Worm (Caenorhabditis elegans) whole organism, L2 larva: ENCODE data around the gene ZC404.2.

Source experiments
- F13H6.1 ChIP-seq: sonication (generic microtip); optimal IDR thresholded peaks from 2 replicates; lab custom pipeline; 2016; ENCODE audit warnings: missing genetic modification characterization, missing compliant biosample characterization
- Y55F3AM.14 ChIP-seq: fragments of 200-800 bp; sonication (Bioruptor generic); optimal IDR thresholded peaks from 2 replicates; lab custom pipeline; 2018; ENCODE audit warnings: mild to moderate bottlenecking, missing genetic modification characterization, missing compliant biosample characterization
- ZK546.5 ChIP-seq: sonication (generic microtip); optimal IDR thresholded peaks from 2 replicates; lab custom pipeline; 2017; ENCODE audit warnings: missing biosample characterization, missing genetic modification characterization
- alr-1 ChIP-seq: fragments of 150-350 bp; optimal IDR thresholded peaks from 2 replicates; lab custom pipeline; 2014; ENCODE audit warnings: missing biosample characterization, missing genetic modification characterization
- aly-2 ChIP-seq: fragments of 150-350 bp; optimal IDR thresholded peaks from 2 replicates; lab custom pipeline; 2014; ENCODE audit warnings: missing biosample characterization, missing genetic modification characterization
- ama-1 ChIP-seq: fragments of 150-350 bp; optimal IDR thresholded peaks from 2 replicates; lab custom pipeline; 2018; ENCODE audit warnings: inconsistent platforms
- blmp-1 ChIP-seq: sonication (generic microtip); optimal IDR thresholded peaks from 2 replicates; lab custom pipeline; 2017; ENCODE audit warnings: missing genetic modification characterization, mild to moderate bottlenecking, missing compliant biosample characterization, antibody characterized with exemption, moderate library complexity; ENCODE audit not compliant: insufficient read depth
- ceh-16 ChIP-seq: fragments of 150-350 bp; optimal IDR thresholded peaks from 2 replicates; lab custom pipeline; 2014; ENCODE audit warnings: missing biosample characterization, missing genetic modification characterization
- ceh-82 ChIP-seq: fragments of 150-350 bp; optimal IDR thresholded peaks from 2 replicates; lab custom pipeline; 2014; ENCODE audit warnings: missing biosample characterization, missing genetic modification characterization
- crh-2 ChIP-seq: sonication (generic microtip); optimal IDR thresholded peaks from 2 replicates; lab custom pipeline; 2017; ENCODE audit warnings: missing biosample characterization, missing genetic modification characterization
- dmd-4 ChIP-seq: sonication (generic microtip); optimal IDR thresholded peaks from 2 replicates; lab custom pipeline; 2017; ENCODE audit warnings: missing biosample characterization, missing genetic modification characterization
- egl-27 ChIP-seq: sonication (generic microtip); optimal IDR thresholded peaks from 3 replicates; lab custom pipeline; 2017; ENCODE audit warnings: missing biosample characterization, missing genetic modification reagents, missing genetic modification characterization
- elt-1 ChIP-seq: fragments of 150-350 bp; optimal IDR thresholded peaks from 2 replicates; lab custom pipeline; 2014; ENCODE audit warnings: missing biosample characterization, missing genetic modification characterization
- fos-1 ChIP-seq: fragments of 150-350 bp; optimal IDR thresholded peaks from 2 replicates; lab custom pipeline; 2014; ENCODE audit warnings: missing biosample characterization, missing genetic modification characterization
- gmeb-1 ChIP-seq: fragments of 150-350 bp; optimal IDR thresholded peaks from 2 replicates; lab custom pipeline; 2014; ENCODE audit warnings: missing biosample characterization, missing genetic modification characterization
- lin-13 ChIP-seq: fragments of 150-350 bp; optimal IDR thresholded peaks from 2 replicates; lab custom pipeline; 2014; ENCODE audit warnings: missing biosample characterization, missing genetic modification reagents, missing genetic modification characterization
- lin-39 ChIP-seq: fragments of 150-350 bp; optimal IDR thresholded peaks from 2 replicates; lab custom pipeline; 2014; ENCODE audit warnings: missing biosample characterization, missing genetic modification reagents, missing genetic modification characterization
- lsy-2 ChIP-seq, 2 experiments: fragments of 150-350 bp in 1 of 2; sonication (generic microtip) in 1 of 2; optimal IDR thresholded peaks; 2 replicates each; lab custom pipeline; 2014 to 2017; ENCODE audit warnings: missing biosample characterization in 2 of 2, missing genetic modification characterization in 2 of 2
- mab-5 ChIP-seq: fragments of 150-350 bp; optimal IDR thresholded peaks from 2 replicates; lab custom pipeline; 2014; ENCODE audit warnings: missing biosample characterization, missing genetic modification characterization
- mbf-1 ChIP-seq: sonication (generic microtip); optimal IDR thresholded peaks from 2 replicates; lab custom pipeline; 2017; ENCODE audit warnings: missing biosample characterization, missing genetic modification characterization
- mdl-1 ChIP-seq, 2 experiments: fragments of 150-350 bp in 1 of 2; sonication (generic microtip) in 1 of 2; optimal IDR thresholded peaks; 2 replicates each; lab custom pipeline; 2017; ENCODE audit warnings: missing biosample characterization in 2 of 2, missing genetic modification characterization in 2 of 2
- nhr-10 ChIP-seq: sonication (generic microtip); optimal IDR thresholded peaks from 2 replicates; lab custom pipeline; 2017; ENCODE audit warnings: missing biosample characterization, missing genetic modification characterization
- nhr-11 ChIP-seq: fragments of 150-350 bp; optimal IDR thresholded peaks from 2 replicates; lab custom pipeline; 2014; ENCODE audit warnings: missing biosample characterization, missing genetic modification characterization
- nhr-129 ChIP-seq: fragments of 150-350 bp; optimal IDR thresholded peaks from 2 replicates; lab custom pipeline; 2014; ENCODE audit warnings: missing biosample characterization, missing genetic modification characterization
- nhr-23 ChIP-seq: fragments of 150-350 bp; optimal IDR thresholded peaks from 2 replicates; lab custom pipeline; 2014; ENCODE audit warnings: missing biosample characterization, missing genetic modification reagents, missing genetic modification characterization
- nhr-25 ChIP-seq: fragments of 150-350 bp; sonication (generic microtip); optimal IDR thresholded peaks from 3 replicates; lab custom pipeline; 2014; ENCODE audit warnings: missing biosample characterization, missing genetic modification characterization
- nhr-6 ChIP-seq: fragments of 150-350 bp; optimal IDR thresholded peaks from 2 replicates; lab custom pipeline; 2014; ENCODE audit warnings: missing biosample characterization, missing genetic modification characterization
- sem-4 ChIP-seq: fragments of 150-350 bp; optimal IDR thresholded peaks from 2 replicates; lab custom pipeline; 2014; ENCODE audit warnings: missing biosample characterization, missing genetic modification reagents, missing genetic modification characterization
- skn-1 ChIP-seq: sonication (generic microtip); optimal IDR thresholded peaks from 2 replicates; lab custom pipeline; 2017; ENCODE audit warnings: missing biosample characterization, missing genetic modification characterization
- sma-3 ChIP-seq: sonication (generic microtip); optimal IDR thresholded peaks from 2 replicates; lab custom pipeline; 2016; ENCODE audit warnings: missing genetic modification reagents, missing genetic modification characterization, missing compliant biosample characterization
- sma-9 ChIP-seq, 2 experiments: fragments of 150-350 bp in 1 of 2; sonication (generic microtip) in 1 of 2; optimal IDR thresholded peaks; 2 replicates each; lab custom pipeline; 2014 to 2016; ENCODE audit warnings: missing genetic modification characterization in 2 of 2, mild to moderate bottlenecking in 1 of 2, missing biosample characterization in 1 of 2, missing compliant biosample characterization in 1 of 2, missing genetic modification reagents in 1 of 2, moderate library complexity in 1 of 2
- snpc-4 ChIP-seq: fragments of 150-350 bp; optimal IDR thresholded peaks from 2 replicates; lab custom pipeline; 2014; ENCODE audit warnings: missing biosample characterization, missing genetic modification characterization
- unc-39 ChIP-seq: fragments of 150-350 bp; optimal IDR thresholded peaks from 2 replicates; lab custom pipeline; 2014; ENCODE audit warnings: missing biosample characterization, missing genetic modification characterization
- unc-62 ChIP-seq: fragments of 150-350 bp; optimal IDR thresholded peaks from 2 replicates; lab custom pipeline; 2014; ENCODE audit warnings: missing biosample characterization, missing genetic modification reagents, missing genetic modification characterization
- zag-1 ChIP-seq: fragments of 150-350 bp; optimal IDR thresholded peaks from 2 replicates; lab custom pipeline; 2014; ENCODE audit warnings: missing biosample characterization, missing genetic modification characterization
- ztf-11 ChIP-seq: sonication (generic microtip); optimal IDR thresholded peaks from 2 replicates; lab custom pipeline; 2017; ENCODE audit warnings: missing biosample characterization, missing genetic modification characterization
- ztf-4 ChIP-seq: fragments of 150-350 bp; optimal IDR thresholded peaks from 2 replicates; lab custom pipeline; 2014; ENCODE audit warnings: missing biosample characterization, missing genetic modification characterization

Gene ZC404.2

DNA sequence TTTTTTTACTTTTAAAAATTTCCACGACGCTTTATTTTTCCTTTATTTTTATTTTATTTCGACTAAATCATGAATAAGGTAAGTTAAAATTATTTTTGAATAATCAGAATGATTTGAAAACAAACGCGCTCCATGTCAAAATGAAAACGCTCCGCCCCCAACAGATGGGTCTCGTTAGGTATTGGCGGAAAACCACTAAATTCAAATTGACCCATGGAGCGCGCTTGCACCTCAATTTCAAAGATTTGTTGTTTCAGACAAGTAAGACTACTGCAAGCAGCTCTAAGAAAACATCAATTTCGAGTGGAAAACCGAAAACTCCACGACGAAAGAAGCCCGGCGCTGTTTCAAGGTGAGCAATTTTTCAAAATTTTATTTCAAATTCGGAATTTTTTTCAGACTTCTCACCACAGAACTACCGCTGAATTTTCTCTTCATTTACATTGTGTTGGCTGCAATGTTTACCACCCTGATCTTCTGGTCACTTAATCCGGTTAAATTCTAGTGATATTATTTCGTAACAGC, at the start of gene ZC404.2:
TSS of gene ZC404.2 (plus strand) at position 47 of the 525 bp plus-strand sequence.
- no peak for TF ChIP-seq nhr-11 (tag; lab: Kevin White, UChicago)
- no peak for TF ChIP-seq unc-39 (tag; lab: Kevin White, UChicago)
- TF ChIP-seq nhr-23 (tag; lab: Kevin White, UChicago): no peak
- no peak for TF ChIP-seq ztf-11 (tag; lab: Kevin White, UChicago)
- no peak for TF ChIP-seq aly-2 (tag; lab: Kevin White, UChicago)
- no peak for TF ChIP-seq ZK546.5
- no peak for TF ChIP-seq nhr-25 (tag; lab: Kevin White, UChicago)

DNA sequence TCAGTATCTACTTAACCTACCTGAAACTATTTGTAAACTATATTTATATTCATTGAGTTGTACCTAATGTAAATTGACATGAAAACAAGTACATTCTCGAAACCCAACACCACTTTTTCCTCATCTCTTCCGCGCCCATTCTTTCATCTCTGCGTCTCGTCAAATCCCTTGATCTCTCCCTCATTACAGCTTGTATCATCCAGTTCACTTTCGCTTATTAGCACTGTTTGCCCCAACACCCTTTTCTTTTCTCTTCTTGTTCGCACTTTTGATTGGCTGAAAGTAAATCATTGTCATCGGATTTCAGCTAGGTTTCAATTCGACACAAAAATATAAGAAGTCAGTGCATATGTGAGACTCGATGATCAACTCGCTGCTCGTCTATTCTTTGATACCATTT, 43.0 kb upstream of the ZC404.2 start, which contains the start of gene T25F10.3:
TSS of gene T25F10.3 (plus strand) at position 308 of the 400 bp plus-strand sequence.
- no peak for TF ChIP-seq lin-13 (GFP tag; lab: Kevin White, UChicago)
- TF ChIP-seq sem-4 (tag; lab: Kevin White, UChicago): no peak
- TF ChIP-seq Y55F3AM.14 (GFP tag; lab: Kevin White, UChicago): no peak
- peak; percentile 88 for TF ChIP-seq blmp-1 (tag; lab: Kevin White, UChicago)
- no peak for TF ChIP-seq elt-1
- no peak for TF ChIP-seq fos-1 (tag; lab: Kevin White, UChicago)
- TF ChIP-seq aly-2 (tag; lab: Kevin White, UChicago): no peak
- TF ChIP-seq ama-1 (lab: Kevin White, UChicago): no peak

DNA sequence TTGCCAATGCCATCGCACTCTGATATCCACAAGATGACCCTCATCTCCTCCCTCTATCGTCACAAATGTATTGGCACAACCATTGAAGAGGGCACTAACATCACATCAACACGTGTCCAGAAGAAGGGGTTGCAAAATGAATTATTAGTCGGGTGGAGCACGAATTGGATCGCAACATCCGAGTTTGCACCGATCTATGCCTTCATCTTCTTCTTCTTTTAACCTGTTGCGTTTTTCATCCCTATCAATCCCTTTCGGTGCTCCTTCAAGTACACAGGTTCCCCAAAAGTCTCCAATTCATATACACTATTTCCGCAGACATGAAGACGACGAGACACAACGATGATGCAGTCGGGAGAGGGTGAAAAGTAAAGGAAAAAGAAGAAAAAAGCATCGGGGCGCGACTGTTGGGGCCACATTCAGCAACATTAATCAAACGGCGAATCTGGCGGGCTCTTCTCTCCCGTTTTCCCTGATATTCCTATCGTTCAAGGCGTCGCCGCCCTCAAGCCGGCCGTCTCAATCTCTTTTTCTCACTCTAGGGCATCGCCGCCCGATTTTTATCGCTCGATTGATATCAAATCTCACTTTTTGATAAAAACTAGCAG, 36.2 kb upstream of the ZC404.2 start:
- peak; percentile 52 for TF ChIP-seq sma-9 (GFP tag; optimal IDR thresholded peaks at IDR 0.05; lab: Kevin White, UChicago)
- no peak for TF ChIP-seq sma-9 (tag; optimal IDR thresholded peaks at IDR 0.05; lab: Kevin White, UChicago)
- peak; percentile 34 for TF ChIP-seq mab-5 (tag; lab: Kevin White, UChicago)
- TF ChIP-seq alr-1: no peak
- no peak for TF ChIP-seq blmp-1 (tag; lab: Kevin White, UChicago)
- peak; percentile 46 for TF ChIP-seq F13H6.1 (tag; lab: Kevin White, UChicago)
- TF ChIP-seq nhr-25 (tag; lab: Kevin White, UChicago): no peak
- TF ChIP-seq mdl-1 (tag; optimal IDR thresholded peaks at IDR 0.05; lab: Kevin White, UChicago): no peak
- peak; percentile 34 for TF ChIP-seq nhr-129
- no peak for TF ChIP-seq skn-1 (tag; lab: Kevin White, UChicago)
- no peak for TF ChIP-seq zag-1 (tag; lab: Kevin White, UChicago)

DNA sequence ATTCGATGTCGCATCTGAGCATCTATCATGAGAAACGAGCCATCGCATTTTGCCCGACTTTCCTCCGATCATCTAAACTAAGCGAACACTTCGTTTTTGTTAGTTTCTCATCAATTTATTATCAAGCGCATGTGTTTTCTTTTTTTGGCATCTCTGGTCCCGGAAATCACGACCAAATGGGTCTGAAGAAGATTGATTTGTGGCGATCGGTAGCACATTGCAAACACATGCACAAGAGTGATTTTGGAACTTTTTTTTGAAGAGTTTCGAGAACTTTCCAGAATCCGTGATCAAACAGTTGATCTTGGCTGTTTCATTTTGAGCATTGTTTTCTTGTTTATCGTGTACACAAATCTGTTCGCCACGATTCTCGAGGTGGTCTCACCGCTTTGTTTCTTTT, 34.5 kb upstream of the ZC404.2 start:
- no peak for TF ChIP-seq lin-13 (GFP tag; lab: Kevin White, UChicago)
- no peak for TF ChIP-seq unc-62 (GFP tag; lab: Kevin White, UChicago)
- TF ChIP-seq ztf-4: no peak
- no peak for TF ChIP-seq ceh-16 (tag; lab: Kevin White, UChicago)
- TF ChIP-seq sma-9 (GFP tag; optimal IDR thresholded peaks at IDR 0.05; lab: Kevin White, UChicago): no peak
- TF ChIP-seq sma-9 (tag; optimal IDR thresholded peaks at IDR 0.05; lab: Kevin White, UChicago): no peak
- TF ChIP-seq dmd-4 (tag; lab: Kevin White, UChicago): no peak
- no peak for TF ChIP-seq gmeb-1 (tag; lab: Kevin White, UChicago)
- no peak for TF ChIP-seq ztf-11 (tag; lab: Kevin White, UChicago)
- TF ChIP-seq lsy-2 (tag; optimal IDR thresholded peaks at IDR 0.05; lab: Kevin White, UChicago): no peak
- no peak for TF ChIP-seq Y55F3AM.14 (GFP tag; lab: Kevin White, UChicago)
- no peak for TF ChIP-seq nhr-129

DNA sequence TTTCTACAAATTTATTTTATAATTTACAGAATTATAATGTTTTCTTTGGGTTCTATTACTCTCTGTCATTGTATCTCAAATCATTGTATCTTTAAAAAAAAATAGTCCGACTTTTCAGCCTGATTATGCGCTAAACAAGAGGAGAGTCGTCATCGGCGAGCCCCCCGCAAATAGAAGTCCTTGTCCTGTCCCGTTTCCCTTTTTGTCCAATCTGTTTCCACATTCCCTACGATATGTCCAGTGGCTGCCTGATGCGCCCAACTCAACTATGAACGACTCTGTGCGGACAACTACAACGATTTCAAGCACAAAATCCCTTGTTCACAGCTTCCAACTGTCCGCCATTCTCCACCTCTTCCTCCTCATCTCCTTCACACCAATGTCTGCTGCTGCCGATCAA, 29.7 kb upstream of the ZC404.2 start, which contains the start of gene dbl-1:
TSS of gene dbl-1 (plus strand) at position 119 of the 400 bp plus-strand sequence.
- TF ChIP-seq ceh-16 (tag; lab: Kevin White, UChicago): no peak

DNA sequence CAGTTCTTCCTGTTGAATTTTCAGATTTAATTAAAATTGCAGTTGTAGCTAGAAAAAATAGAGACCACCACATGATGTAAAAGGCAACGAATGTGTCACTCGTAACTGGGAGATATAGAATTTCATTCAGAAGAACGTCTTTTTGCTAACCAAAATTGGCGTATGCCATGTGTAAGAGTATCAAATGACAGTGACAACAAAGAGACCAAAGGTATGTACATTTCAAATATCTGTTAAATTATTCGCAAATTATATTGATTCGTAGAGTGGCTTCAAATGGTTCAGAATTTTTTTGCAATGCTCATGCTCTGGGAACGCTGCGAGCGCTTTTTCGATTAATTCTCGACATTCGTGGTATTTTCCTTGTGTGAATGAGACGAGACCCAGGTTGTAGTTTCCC, 25.4 kb upstream of the ZC404.2 start, which contains the start of gene T25F10.4:
TSS of gene T25F10.4 (minus strand) at position 101 of the 400 bp plus-strand sequence.
- TF ChIP-seq fos-1 (tag; lab: Kevin White, UChicago) (no peak), snpc-4 (tag; lab: Kevin White, UChicago) (no peak), nhr-10 (tag; lab: Kevin White, UChicago) (no peak), egl-27 (no peak), zag-1 (tag; lab: Kevin White, UChicago) (no peak), crh-2 (tag; lab: Kevin White, UChicago) (no peak), nhr-6 (no peak), ztf-11 (tag; lab: Kevin White, UChicago) (no peak), sma-3 (GFP tag; lab: Kevin White, UChicago) (no peak), nhr-23 (tag; lab: Kevin White, UChicago) (no peak), lin-39 (tag; lab: Kevin White, UChicago) (no peak), mdl-1 (tag; optimal IDR thresholded peaks at IDR 0.05; lab: Kevin White, UChicago) (no peak), elt-1 (no peak), unc-39 (tag; lab: Kevin White, UChicago) (no peak), mbf-1 (tag; lab: Kevin White, UChicago) (no peak), ceh-82 (tag; lab: Kevin White, UChicago) (no peak)
